Worm (Caenorhabditis elegans) whole organism, L1 larva: ENCODE measurements around the gene F58E6.11.

Experiments used
- C16A3.4 ChIP-seq: fragments of 150-350 bp; optimal IDR thresholded peaks from 2 replicates; lab custom pipeline; 2014; ENCODE audit warnings: missing biosample characterization, missing genetic modification characterization
- F16B12.6 ChIP-seq: fragments of 150-350 bp; optimal IDR thresholded peaks from 2 replicates; lab custom pipeline; 2014; ENCODE audit warnings: missing biosample characterization, missing genetic modification characterization
- Y116A8C.19 ChIP-seq: sonication (generic microtip); optimal IDR thresholded peaks from 2 replicates; lab custom pipeline; 2016; ENCODE audit warnings: missing compliant biosample characterization, missing genetic modification characterization, borderline replicate concordance
- alr-1 ChIP-seq: fragments of 200-800 bp; sonication (Bioruptor generic); optimal IDR thresholded peaks from 2 replicates; lab custom pipeline; 2018; ENCODE audit warnings: borderline replicate concordance, mild to moderate bottlenecking, missing genetic modification characterization, missing compliant biosample characterization
- blmp-1 ChIP-seq: fragments of 150-350 bp; optimal IDR thresholded peaks from 2 replicates; lab custom pipeline; 2014; ENCODE audit warnings: missing biosample characterization, missing genetic modification characterization
- ceh-63 ChIP-seq: fragments of 200-800 bp; sonication (Bioruptor generic); optimal IDR thresholded peaks from 2 replicates; lab custom pipeline; 2018; ENCODE audit warnings: mild to moderate bottlenecking, missing genetic modification characterization, missing compliant biosample characterization
- ceh-82 ChIP-seq, 3 experiments: fragments of 150-350 bp in 1 of 3; sonication (generic microtip) in 2 of 3; optimal IDR thresholded peaks; 2 replicates each; lab custom pipeline; 2014 to 2017; ENCODE audit warnings: missing biosample characterization in 3 of 3, missing genetic modification characterization in 3 of 3
- ces-1 ChIP-seq: fragments of 150-350 bp; optimal IDR thresholded peaks from 2 replicates; lab custom pipeline; 2014; ENCODE audit warnings: missing biosample characterization, missing genetic modification reagents, missing genetic modification characterization
- efl-1 ChIP-seq, 4 experiments: fragments of 150-350 bp; optimal IDR thresholded peaks in 3 of 4; peaks in 1 of 4; 1 replicate in 1 of 4; 2 replicates in 3 of 4; lab custom pipeline; 2014; ENCODE audit warnings: missing biosample characterization in 2 of 4, missing genetic modification characterization in 2 of 4, missing genetic modification reagents in 2 of 4
- efl-3 ChIP-seq: fragments of 200-800 bp; sonication (Bioruptor generic); optimal IDR thresholded peaks from 2 replicates; lab custom pipeline; 2018; ENCODE audit warnings: mild to moderate bottlenecking, missing genetic modification characterization, missing compliant biosample characterization
- egl-13 ChIP-seq: sonication (generic microtip); optimal IDR thresholded peaks from 2 replicates; lab custom pipeline; 2016; ENCODE audit warnings: missing genotype, missing genetic modification reagents, missing genetic modification characterization, missing compliant biosample characterization
- elt-3 ChIP-seq, 6 experiments: fragments of 150-350 bp in 1 of 6; sonication (generic microtip); optimal IDR thresholded peaks; 2 replicates each; lab custom pipeline; 2017 to 2018; ENCODE audit warnings: missing biosample characterization in 6 of 6, missing genetic modification characterization in 6 of 6, inconsistent platforms in 1 of 6
- fkh-10 ChIP-seq: sonication (generic microtip); optimal IDR thresholded peaks from 2 replicates; lab custom pipeline; 2017; ENCODE audit warnings: missing biosample characterization, missing genetic modification reagents, missing genetic modification characterization
- fkh-8 ChIP-seq: sonication (generic microtip); optimal IDR thresholded peaks from 2 replicates; lab custom pipeline; 2016; ENCODE audit warnings: mild to moderate bottlenecking, missing genetic modification characterization, missing compliant biosample characterization
- hlh-17 ChIP-seq: fragments of 200-800 bp; sonication (Bioruptor generic); optimal IDR thresholded peaks from 2 replicates; lab custom pipeline; 2018; ENCODE audit warnings: missing genetic modification characterization, mild to moderate bottlenecking, missing compliant biosample characterization, moderate library complexity, borderline replicate concordance
- hpl-2 ChIP-seq: fragments of 150-350 bp; optimal IDR thresholded peaks from 2 replicates; lab custom pipeline; 2014; ENCODE audit warnings: missing biosample characterization, missing genetic modification reagents, missing genetic modification characterization
- lin-13 ChIP-seq: fragments of 150-350 bp; optimal IDR thresholded peaks from 2 replicates; lab custom pipeline; 2014; ENCODE audit warnings: missing biosample characterization, missing genetic modification reagents, missing genetic modification characterization
- lin-14 ChIP-seq: fragments of 200-800 bp; sonication (Bioruptor generic); optimal IDR thresholded peaks from 2 replicates; lab custom pipeline; 2018; ENCODE audit warnings: mild to moderate bottlenecking, missing genetic modification characterization, moderate library complexity, missing compliant biosample characterization
- lin-15B ChIP-seq: fragments of 150-350 bp; sonication (generic microtip); optimal IDR thresholded peaks from 3 replicates; lab custom pipeline; 2014; ENCODE audit warnings: missing biosample characterization, missing genetic modification characterization
- lir-3 ChIP-seq: sonication (generic microtip); optimal IDR thresholded peaks from 2 replicates; lab custom pipeline; 2016; ENCODE audit warnings: mild to moderate bottlenecking, missing genetic modification characterization, moderate library complexity, missing compliant biosample characterization; ENCODE audit not compliant: poor library complexity
- lsy-2 ChIP-seq, 2 experiments: fragments of 150-350 bp; optimal IDR thresholded peaks; 2 replicates each; lab custom pipeline; 2014; ENCODE audit warnings: missing biosample characterization in 2 of 2, missing genetic modification characterization in 2 of 2
- mab-9 ChIP-seq: fragments of 200-800 bp; sonication (Bioruptor generic); IDR thresholded peaks from 2 replicates; pipeline ENCODE4 v1.3.6; 2022; ENCODE audit warnings: missing genetic modification reagents, missing genetic modification characterization, missing compliant biosample characterization
- mdl-1 ChIP-seq, 2 experiments: fragments of 150-350 bp; optimal IDR thresholded peaks; 2 replicates each; lab custom pipeline; 2014 to 2017; ENCODE audit warnings: missing biosample characterization in 2 of 2, missing genetic modification characterization in 2 of 2, inconsistent platforms in 1 of 2
- nhr-12 ChIP-seq: sonication (generic microtip); optimal IDR thresholded peaks from 2 replicates; lab custom pipeline; 2017; ENCODE audit warnings: missing biosample characterization, missing genetic modification characterization
- nhr-85 ChIP-seq: sonication (generic microtip); peaks from one replicate; lab custom pipeline; 2016; ENCODE audit warnings: missing genetic modification characterization, inconsistent platforms, missing compliant biosample characterization
- nhr-90 ChIP-seq: sonication (generic microtip); optimal IDR thresholded peaks from 2 replicates; lab custom pipeline; 2016; ENCODE audit warnings: mild to moderate bottlenecking, missing genetic modification characterization, missing compliant biosample characterization; ENCODE audit not compliant: poor library complexity
- pqm-1 ChIP-seq: sonication (generic microtip); optimal IDR thresholded peaks from 3 replicates; lab custom pipeline; 2017; ENCODE audit warnings: missing biosample characterization, missing genetic modification characterization
- snpc-4 ChIP-seq: fragments of 150-350 bp; optimal IDR thresholded peaks from 2 replicates; lab custom pipeline; 2014; ENCODE audit warnings: missing biosample characterization, missing genetic modification characterization
- sox-4 ChIP-seq: sonication (generic microtip); optimal IDR thresholded peaks from 2 replicates; lab custom pipeline; 2016; ENCODE audit warnings: missing genetic modification characterization, missing compliant biosample characterization
- tbx-2 ChIP-seq: sonication (generic microtip); optimal IDR thresholded peaks from 2 replicates; lab custom pipeline; 2016; ENCODE audit warnings: missing genetic modification characterization, missing compliant biosample characterization
- tlp-1 ChIP-seq: fragments of 150-350 bp; optimal IDR thresholded peaks from 2 replicates; lab custom pipeline; 2014; ENCODE audit warnings: missing biosample characterization, missing genetic modification characterization
- unc-130 ChIP-seq: fragments of 150-350 bp; optimal IDR thresholded peaks from 2 replicates; lab custom pipeline; 2017; ENCODE audit warnings: missing biosample characterization, missing genetic modification characterization, inconsistent platforms
- unc-86 ChIP-seq: sonication (generic microtip); optimal IDR thresholded peaks from 2 replicates; lab custom pipeline; 2016; ENCODE audit warnings: missing genetic modification characterization, missing compliant biosample characterization
- xbp-1 ChIP-seq: sonication (generic microtip); optimal IDR thresholded peaks from 2 replicates; lab custom pipeline; 2016; ENCODE audit warnings: missing genetic modification characterization, missing compliant biosample characterization
- zag-1 ChIP-seq: fragments of 150-350 bp; optimal IDR thresholded peaks from 2 replicates; lab custom pipeline; 2014; ENCODE audit warnings: missing biosample characterization, missing genetic modification characterization
- zip-4 ChIP-seq: fragments of 200-800 bp; sonication (Bioruptor generic); optimal IDR thresholded peaks from 2 replicates; lab custom pipeline; 2018; ENCODE audit warnings: mild to moderate bottlenecking, missing genetic modification characterization, moderate library complexity, missing compliant biosample characterization

Gene F58E6.11

DNA sequence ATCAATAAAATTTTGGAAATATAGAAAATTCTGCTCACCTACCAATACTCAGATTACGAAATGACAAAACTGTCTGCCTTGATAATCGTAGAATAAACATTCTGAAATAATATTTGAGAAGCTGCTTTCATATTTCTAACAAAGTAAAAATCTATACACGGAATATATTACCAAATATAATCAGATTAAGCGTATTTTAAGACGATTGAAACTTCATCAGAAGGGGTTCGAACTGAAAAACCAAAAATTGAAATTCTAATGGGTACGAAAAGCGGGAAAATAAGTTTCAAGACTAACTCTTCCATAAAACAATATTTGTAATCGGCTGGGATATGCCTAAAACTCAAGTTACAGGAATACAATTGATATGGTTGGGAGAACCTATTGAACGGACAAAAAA is 21.6 kb upstream of the F58E6.11 start, which contains the start of gene F46B6.4:
Gene F46B6.4, minus strand, starts transcription at position 101 of the 400 bp plus-strand sequence.
- TF ChIP-seq fkh-8 (tag; lab: Kevin White, UChicago) = no peak
- no peak for TF ChIP-seq mdl-1 (tag; optimal IDR thresholded peaks at IDR 0.05; lab: Kevin White, UChicago)
- TF ChIP-seq Y116A8C.19 (tag; lab: Kevin White, UChicago) = no peak
- no peak for TF ChIP-seq unc-130 (tag; lab: Kevin White, UChicago)
- TF ChIP-seq xbp-1 = no peak
- TF ChIP-seq alr-1 (tag; lab: Kevin White, UChicago) = no peak
- TF ChIP-seq efl-1 (optimal IDR thresholded peaks at IDR 0.05; lab: Kevin White, UChicago) = no peak
- no peak for TF ChIP-seq efl-1 (GFP tag; optimal IDR thresholded peaks at IDR 0.05 in 1 of 2; lab: Kevin White, UChicago)

DNA sequence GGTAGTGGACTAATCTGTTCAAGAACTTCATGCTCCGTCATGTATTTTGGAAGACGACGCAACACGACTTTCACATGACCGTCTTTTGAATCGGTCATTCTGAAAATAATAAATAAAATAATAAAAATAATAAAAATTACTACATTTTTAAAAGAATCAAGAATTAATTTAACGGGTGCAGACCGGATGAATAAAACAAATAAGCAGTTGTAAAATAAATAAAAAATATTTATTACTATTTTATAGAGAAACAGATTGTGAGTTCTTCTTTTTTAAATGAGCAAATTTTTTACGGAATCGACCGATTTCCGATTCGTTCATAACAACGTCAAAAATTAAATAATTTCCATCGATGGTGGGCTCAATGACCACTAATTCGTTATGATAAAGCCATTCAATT is 19.9 kb upstream of the F58E6.11 start, which contains the start of gene smg-4:
Gene smg-4, minus strand, starts transcription at position 101 of the 400 bp plus-strand sequence.
- TF ChIP-seq lsy-2 (tag; optimal IDR thresholded peaks at IDR 0.05; lab: Kevin White, UChicago) (no peak), hpl-2 (GFP tag; lab: Kevin White, UChicago) (no peak), unc-86 (tag; lab: Kevin White, UChicago) (no peak), lir-3 (tag; lab: Kevin White, UChicago) (no peak), blmp-1 (tag; lab: Kevin White, UChicago) (no peak), egl-13 (tag; lab: Kevin White, UChicago) (no peak), elt-3 (tag; optimal IDR thresholded peaks at IDR 0.05; lab: Kevin White, UChicago) (no peak), efl-3 (no peak), Y116A8C.19 (tag; lab: Kevin White, UChicago) (no peak), ceh-63 (GFP tag; lab: Kevin White, UChicago) (no peak), lin-14 (GFP tag; lab: Kevin White, UChicago) (no peak)

DNA sequence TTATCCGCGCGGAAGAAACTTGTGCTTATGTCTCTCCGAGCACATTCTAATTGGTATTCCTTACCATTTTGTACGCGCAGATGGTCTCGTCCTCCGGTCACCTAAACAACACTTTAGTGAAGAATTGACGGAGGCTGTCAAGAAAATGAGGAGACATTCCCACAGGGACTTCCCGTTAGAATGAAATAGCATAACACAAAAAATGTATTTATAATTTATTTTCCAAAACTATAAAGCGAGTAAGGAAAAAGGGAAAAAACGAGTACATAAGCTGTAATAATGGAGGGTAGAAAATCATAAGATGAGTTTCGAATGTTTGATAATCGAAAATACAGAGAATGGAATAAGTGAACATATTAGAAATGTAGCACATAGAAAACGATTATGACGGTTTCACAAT is 17.9 kb upstream of the F58E6.11 start, which contains the start of gene F46B6.12:
Gene F46B6.12, minus strand, starts transcription at position 101 of the 400 bp plus-strand sequence.
- TF ChIP-seq lin-15B = no peak
- TF ChIP-seq tbx-2 (tag; lab: Kevin White, UChicago) = no peak
- TF ChIP-seq snpc-4 = no peak
- no peak for TF ChIP-seq sox-4 (tag; lab: Kevin White, UChicago)
- no peak for TF ChIP-seq F16B12.6 (tag; lab: Kevin White, UChicago)
- no peak for TF ChIP-seq fkh-10
- TF ChIP-seq mab-9 (GFP tag; lab: Robert Waterston, UW) = no peak
- no peak for TF ChIP-seq zip-4
- no peak for TF ChIP-seq nhr-85
- TF ChIP-seq zag-1 = no peak

DNA sequence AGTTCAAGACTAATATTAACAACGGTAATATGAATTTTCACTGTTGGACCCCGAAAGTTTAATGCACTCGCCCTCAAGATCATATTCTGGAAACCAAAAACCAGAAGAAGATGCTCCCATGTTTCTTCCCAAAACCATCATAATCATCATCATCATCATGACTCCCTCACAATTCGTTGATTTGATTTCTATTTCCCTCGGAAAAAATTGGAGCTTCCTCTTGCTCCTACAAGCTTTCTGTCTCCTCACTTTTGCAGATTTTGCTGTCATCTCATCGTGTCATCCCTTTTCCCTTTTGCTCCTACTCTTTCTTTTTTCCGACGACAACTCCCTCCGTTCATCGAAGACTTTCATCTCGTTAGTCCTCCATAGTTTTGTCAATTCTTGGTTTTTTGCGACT is 14.2 kb upstream of the F58E6.11 start, which contains the start of gene F46B6.2:
Gene F46B6.2, plus strand, starts transcription at position 316 of the 400 bp plus-strand sequence.
- TF ChIP-seq hlh-17 (GFP tag; lab: Kevin White, UChicago) = no peak
- no peak for TF ChIP-seq nhr-90 (tag; lab: Kevin White, UChicago)
- TF ChIP-seq pqm-1 (tag; lab: Kevin White, UChicago) = no peak
- TF ChIP-seq tbx-2 (tag; lab: Kevin White, UChicago) = no peak
- TF ChIP-seq tlp-1 = no peak
- peak; percentile 56 for TF ChIP-seq fkh-10
- TF ChIP-seq ces-1 = peak; percentile 99

DNA sequence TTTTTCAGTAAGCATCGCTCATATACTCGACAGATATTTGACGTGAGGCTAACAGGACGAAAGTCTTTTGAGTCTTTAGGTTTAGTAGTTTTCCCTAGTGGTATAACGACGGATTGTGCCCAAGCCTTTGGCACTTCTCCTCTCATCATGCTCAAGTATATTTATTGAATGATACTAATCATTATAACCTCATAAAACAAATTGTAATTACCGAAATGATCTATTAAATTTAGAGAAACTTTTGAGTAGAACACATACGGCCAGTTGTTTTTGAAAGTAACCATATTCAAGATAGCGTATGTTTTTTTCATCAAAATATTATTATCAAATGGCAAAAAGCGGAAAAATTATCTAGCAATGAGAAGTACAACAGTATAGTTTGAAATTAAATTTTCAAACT is 13.5 kb upstream of the F58E6.11 start:
- TF ChIP-seq C16A3.4 (tag; lab: Kevin White, UChicago) (no peak), lin-14 (GFP tag; lab: Kevin White, UChicago) (no peak), nhr-12 (no peak), lin-13 (no peak), ceh-82 (tag; optimal IDR thresholded peaks at IDR 0.05; lab: Kevin White, UChicago) (no peak)
